Worm (Caenorhabditis elegans): ENCODE data around the gene C09B9.85.

The C09B9.85 gene

DNA sequence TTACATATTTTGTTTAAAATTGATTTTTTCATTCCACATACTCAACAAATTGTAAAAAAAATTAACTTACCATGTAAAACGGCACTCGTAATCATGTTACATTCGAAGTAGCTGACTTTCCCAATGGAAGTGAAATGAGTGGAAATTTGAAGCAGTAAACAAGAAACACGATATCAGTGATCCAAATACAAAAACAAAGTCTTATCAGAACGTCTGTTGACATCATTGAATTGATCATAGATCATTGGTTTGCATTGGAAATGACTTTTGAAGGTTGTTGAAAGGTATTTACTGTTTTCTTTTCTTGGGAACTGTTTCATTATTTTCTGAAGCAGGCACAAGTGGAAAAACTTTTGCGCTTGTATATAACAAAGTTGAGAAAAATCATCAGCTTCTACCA lies 49.6 kb downstream of the C09B9.85 start, which contains the start of gene Y9C9A.16:
Gene Y9C9A.16 (minus strand): TSS at position 131 of the 400 bp plus-strand sequence.
- no peak for TF ChIP-seq F13C5.2 (tag; optimal IDR thresholded peaks at IDR 0.05)
- no peak for TF ChIP-seq ceh-13 (GFP tag; optimal IDR thresholded peaks at IDR 0.05)
- no peak for TF ChIP-seq ama-1 (optimal IDR thresholded peaks at IDR 0.05)
- TF ChIP-seq ceh-36 (tag; optimal IDR thresholded peaks at IDR 0.05), result no peak
- TF ChIP-seq hnd-1 (tag; optimal IDR thresholded peaks at IDR 0.05), result no peak
- no peak for TF ChIP-seq aly-1 (tag; optimal IDR thresholded peaks at IDR 0.05)
- TF ChIP-seq B0310.2 (tag; optimal IDR thresholded peaks at IDR 0.05), result no peak
- no peak for TF ChIP-seq flt-1 (GFP tag; IDR thresholded peaks at IDR 0.05)
- TF ChIP-seq scrt-1 (GFP tag; IDR thresholded peaks at IDR 0.05), result no peak
- no peak for TF ChIP-seq hmg-4 (GFP tag; optimal IDR thresholded peaks at IDR 0.05)
- TF ChIP-seq hmbx-1 (tag; optimal IDR thresholded peaks at IDR 0.05), result no peak
- no peak for TF ChIP-seq sea-1 (GFP tag; conservative IDR thresholded peaks at IDR 0.05)
- no peak for TF ChIP-seq tra-4 (tag; optimal IDR thresholded peaks at IDR 0.05)
- no peak for TF ChIP-seq tbx-37 (GFP tag; conservative IDR thresholded peaks at IDR 0.05)
- TF ChIP-seq pes-1 (GFP tag; IDR thresholded peaks at IDR 0.05), result no peak

Measured in whole organism, early embryonic.